Fruit fly (Drosophila melanogaster) whole organism, embryonic: ENCODE data around the gene Hip14.

Experiments used
- Antp ChIP-seq: fragments of 200-800 bp; sonication (Bioruptor generic); optimal IDR thresholded peaks from 3 replicates; lab custom pipeline; 2016; ENCODE audit warnings: missing biosample characterization, missing genetic modification characterization
- Asciz ChIP-seq: fragments of 200-800 bp; sonication (Bioruptor generic); optimal IDR thresholded peaks from 2 replicates; lab custom pipeline; 2017; ENCODE audit warnings: missing biosample characterization, mild to moderate bottlenecking, missing genetic modification characterization, missing genetic modification reagents
- Atf-2 ChIP-seq: fragments of 200-800 bp; sonication (Bioruptor generic); optimal IDR thresholded peaks from 2 replicates; lab custom pipeline; 2016; ENCODE audit warnings: missing biosample characterization, missing genetic modification characterization
- CG1024 ChIP-seq: fragments of 200-800 bp; sonication (Bioruptor generic); IDR thresholded peaks from 2 replicates; pipeline ENCODE4 v1.3.6; 2022; ENCODE audit warnings: missing biosample characterization, missing genetic modification characterization
- CG10959 ChIP-seq: fragments of 200-800 bp; sonication (Bioruptor generic); IDR thresholded peaks from 2 replicates; pipeline ENCODE4 v1.3.6; 2022; ENCODE audit warnings: missing biosample characterization, missing genetic modification characterization
- CG11456 ChIP-seq: fragments of 200-800 bp; sonication (Bioruptor generic); IDR thresholded peaks from 3 replicates; pipeline ENCODE4 v1.3.6; 2022; ENCODE audit warnings: missing biosample characterization, missing genetic modification characterization
- CG11504 ChIP-seq: fragments of 200-800 bp; sonication (Bioruptor generic); optimal IDR thresholded peaks from 3 replicates; lab custom pipeline; 2019; ENCODE audit warnings: missing biosample characterization, mild to moderate bottlenecking, missing genetic modification characterization, moderate library complexity
- CG12219 ChIP-seq: fragments of 200-800 bp; sonication (Bioruptor generic); optimal IDR thresholded peaks from 3 replicates; lab custom pipeline; 2018; ENCODE audit warnings: missing biosample characterization, mild to moderate bottlenecking, missing genetic modification characterization
- CG1233 ChIP-seq: fragments of 200-800 bp; sonication (Bioruptor generic); optimal IDR thresholded peaks from 4 replicates; lab custom pipeline; 2018; ENCODE audit warnings: missing biosample characterization, mild to moderate bottlenecking, missing genetic modification characterization
- CG13624 ChIP-seq: fragments of 200-800 bp; sonication (Bioruptor generic); optimal IDR thresholded peaks from 2 replicates; lab custom pipeline; 2016; ENCODE audit warnings: missing biosample characterization, missing genetic modification characterization
- CG17328 ChIP-seq: fragments of 200-800 bp; sonication (Bioruptor generic); IDR thresholded peaks from 2 replicates; pipeline ENCODE4 v1.3.6; 2022; ENCODE audit warnings: missing biosample characterization, missing genetic modification characterization
- CG17361 ChIP-seq: fragments of 200-800 bp; sonication (Bioruptor generic); IDR thresholded peaks from 3 replicates; pipeline ENCODE4 v1.3.6; 2022; ENCODE audit warnings: missing biosample characterization, missing genetic modification characterization
- CG17385 ChIP-seq: fragments of 200-800 bp; sonication (Bioruptor generic); optimal IDR thresholded peaks from 3 replicates; lab custom pipeline; 2018; ENCODE audit warnings: missing biosample characterization, mild to moderate bottlenecking, missing genetic modification characterization
- CG31388 ChIP-seq: fragments of 200-800 bp; sonication (Bioruptor generic); optimal IDR thresholded peaks from 2 replicates; lab custom pipeline; 2016; ENCODE audit warnings: missing biosample characterization, missing genetic modification characterization
- CG3838 ChIP-seq: fragments of 200-800 bp; sonication (Bioruptor generic); optimal IDR thresholded peaks from 3 replicates; lab custom pipeline; 2016; ENCODE audit warnings: missing biosample characterization, missing genetic modification characterization
- CG42726 ChIP-seq: fragments of 200-800 bp; sonication (Bioruptor generic); IDR thresholded peaks from 2 replicates; pipeline ENCODE4 v1.3.6; 2022; ENCODE audit warnings: missing biosample characterization, missing genetic modification characterization; ENCODE audit not compliant: partially characterized antibody
- CG6254 ChIP-seq: fragments of 200-800 bp; sonication (Bioruptor generic); optimal IDR thresholded peaks from 3 replicates; lab custom pipeline; 2017; ENCODE audit warnings: mild to moderate bottlenecking, missing biosample characterization, missing genetic modification reagents, missing genetic modification characterization
- CG7745 ChIP-seq: fragments of 200-800 bp; sonication (Bioruptor generic); optimal IDR thresholded peaks from 2 replicates; lab custom pipeline; 2018; ENCODE audit warnings: missing biosample characterization, mild to moderate bottlenecking, missing genetic modification characterization, moderate library complexity
- CG8924 ChIP-seq: fragments of 200-800 bp; optimal IDR thresholded peaks from 3 replicates; lab custom pipeline; 2019; ENCODE audit warnings: missing biosample characterization, mild to moderate bottlenecking, missing genetic modification characterization, moderate library complexity
- D19A ChIP-seq: fragments of 200-800 bp; optimal IDR thresholded peaks from 3 replicates; lab custom pipeline; 2019; ENCODE audit warnings: missing biosample characterization, mild to moderate bottlenecking, missing genetic modification characterization, moderate library complexity
- Deaf1 ChIP-seq: fragments of 200-800 bp; optimal IDR thresholded peaks from 3 replicates; lab custom pipeline; 2019; ENCODE audit warnings: missing biosample characterization, mild to moderate bottlenecking, missing genetic modification characterization, moderate library complexity
- Dek ChIP-seq: fragments of 200-800 bp; sonication (Bioruptor generic); optimal IDR thresholded peaks from 3 replicates; lab custom pipeline; 2019; ENCODE audit warnings: missing biosample characterization, mild to moderate bottlenecking, missing genetic modification characterization, moderate library complexity
- Dip2 ChIP-seq: fragments of 200-800 bp; sonication (Bioruptor generic); IDR thresholded peaks from 2 replicates; pipeline ENCODE4 v1.3.6; 2022; ENCODE audit warnings: missing biosample characterization, missing genetic modification characterization
- Dref ChIP-seq: fragments of 200-800 bp; sonication (Bioruptor generic); IDR thresholded peaks from 2 replicates; pipeline ENCODE4 v1.3.6; 2022; ENCODE audit warnings: missing biosample characterization, missing genetic modification characterization
- Ets65A ChIP-seq: fragments of 200-800 bp; sonication (Bioruptor generic); peaks from one replicate; lab custom pipeline; 2016; ENCODE audit warnings: missing biosample characterization, missing genetic modification characterization
- Fer2 ChIP-seq: fragments of 200-800 bp; sonication (Bioruptor generic); optimal IDR thresholded peaks from 2 replicates; lab custom pipeline; 2018; ENCODE audit warnings: missing biosample characterization, mild to moderate bottlenecking, missing genetic modification characterization, moderate library complexity
- Fer3 ChIP-seq: fragments of 200-800 bp; sonication (Bioruptor generic); optimal IDR thresholded peaks from 2 replicates; lab custom pipeline; 2018; ENCODE audit warnings: missing biosample characterization, mild to moderate bottlenecking, missing genetic modification characterization, moderate library complexity
- HmgZ ChIP-seq: fragments of 200-800 bp; sonication (Bioruptor generic); optimal IDR thresholded peaks from 2 replicates; lab custom pipeline; 2018; ENCODE audit warnings: missing biosample characterization, mild to moderate bottlenecking, missing genetic modification characterization
- Hr3 ChIP-seq: fragments of 200-800 bp; sonication (Bioruptor generic); optimal IDR thresholded peaks from 3 replicates; lab custom pipeline; 2016; ENCODE audit warnings: missing biosample characterization, missing genetic modification characterization
- Lim3 ChIP-seq: fragments of 200-800 bp; sonication (Bioruptor generic); IDR thresholded peaks from 2 replicates; pipeline ENCODE4 v1.3.6; 2022; ENCODE audit warnings: missing biosample characterization, missing genetic modification characterization
- MBD-R2 ChIP-seq: fragments of 200-800 bp; sonication (Bioruptor generic); IDR thresholded peaks from 2 replicates; pipeline ENCODE4 v1.3.6; 2022; ENCODE audit warnings: missing biosample characterization, missing genetic modification characterization
- Med ChIP-seq: fragments of 200-800 bp; sonication (Bioruptor generic); peaks from one replicate; lab custom pipeline; 2016; ENCODE audit warnings: missing biosample characterization, missing genetic modification characterization, mild to moderate bottlenecking, inconsistent platforms, moderate library complexity
- Mrtf ChIP-seq: fragments of 200-800 bp; sonication (Bioruptor generic); IDR thresholded peaks from 3 replicates; pipeline ENCODE4 v1.3.6; 2022; ENCODE audit warnings: missing biosample characterization, missing genetic modification characterization
- NC2β ChIP-seq: fragments of 200-800 bp; sonication (Bioruptor generic); optimal IDR thresholded peaks from 2 replicates; lab custom pipeline; 2016; ENCODE audit warnings: missing biosample characterization, missing genetic modification characterization
- TFAM ChIP-seq: fragments of 200-800 bp; sonication (Bioruptor generic); optimal IDR thresholded peaks from 2 replicates; lab custom pipeline; 2017; ENCODE audit warnings: missing biosample characterization, missing genetic modification characterization, inconsistent platforms
- Usf ChIP-seq: fragments of 200-800 bp; sonication (Bioruptor generic); optimal IDR thresholded peaks from 2 replicates; lab custom pipeline; 2017; ENCODE audit warnings: missing genotype, missing biosample characterization, missing genetic modification characterization
- ac ChIP-seq: fragments of 200-800 bp; sonication (Bioruptor generic); optimal IDR thresholded peaks from 3 replicates; lab custom pipeline; 2017; ENCODE audit warnings: missing biosample characterization, mild to moderate bottlenecking, missing genetic modification characterization
- bcd ChIP-seq: fragments of 200-800 bp; sonication (Bioruptor generic); optimal IDR thresholded peaks from 2 replicates; lab custom pipeline; 2017; ENCODE audit warnings: missing biosample characterization, mild to moderate bottlenecking, missing genetic modification characterization
- cad ChIP-seq: fragments of >200 bp; optimal IDR thresholded peaks from 2 replicates; lab custom pipeline; 2017; ENCODE audit warnings: missing biosample characterization, missing genetic modification characterization
- croc ChIP-seq: fragments of 200-800 bp; sonication (Bioruptor generic); conservative IDR thresholded peaks from 3 replicates; pipeline ENCODE4 v1.3.6; 2022; ENCODE audit warnings: missing biosample characterization, missing genetic modification characterization
- crol ChIP-seq: fragments of 200-800 bp; sonication (Bioruptor generic); IDR thresholded peaks from 2 replicates; pipeline ENCODE4 v1.3.6; 2022; ENCODE audit warnings: missing biosample characterization, missing genetic modification characterization
- dm ChIP-seq: fragments of 200-800 bp; sonication (Bioruptor generic); optimal IDR thresholded peaks from 3 replicates; lab custom pipeline; 2016; ENCODE audit warnings: missing biosample characterization, missing genetic modification characterization
- dmrt11E ChIP-seq: fragments of 200-800 bp; sonication (Bioruptor generic); optimal IDR thresholded peaks from 3 replicates; lab custom pipeline; 2018; ENCODE audit warnings: missing biosample characterization, mild to moderate bottlenecking, missing genetic modification characterization, moderate library complexity
- dmrt99B ChIP-seq: fragments of 200-800 bp; sonication (Bioruptor generic); optimal IDR thresholded peaks from 2 replicates; lab custom pipeline; 2018; ENCODE audit warnings: missing biosample characterization, mild to moderate bottlenecking, missing genetic modification characterization, moderate library complexity
- mam ChIP-seq: fragments of 200-800 bp; sonication (Bioruptor generic); optimal IDR thresholded peaks from 3 replicates; lab custom pipeline; 2016; ENCODE audit warnings: missing biosample characterization, missing genetic modification characterization
- mirr ChIP-seq: fragments of 200-800 bp; sonication (Bioruptor generic); optimal IDR thresholded peaks from 3 replicates; lab custom pipeline; 2018; ENCODE audit warnings: missing biosample characterization, mild to moderate bottlenecking, missing genetic modification characterization
- onecut ChIP-seq: fragments of 200-800 bp; sonication (Bioruptor generic); IDR thresholded peaks from 2 replicates; pipeline ENCODE4 v1.3.6; 2022; ENCODE audit warnings: missing biosample characterization, missing genetic modification characterization
- org-1 ChIP-seq: fragments of 200-800 bp; sonication (Bioruptor generic); optimal IDR thresholded peaks from 2 replicates; lab custom pipeline; 2017; ENCODE audit warnings: missing biosample characterization, missing genetic modification characterization
- ro ChIP-seq: fragments of 200-800 bp; sonication (Bioruptor generic); IDR thresholded peaks from 2 replicates; pipeline ENCODE4 v1.3.6; 2022; ENCODE audit warnings: missing biosample characterization, missing genetic modification characterization
- tio ChIP-seq: fragments of 200-800 bp; sonication (Bioruptor generic); optimal IDR thresholded peaks from 2 replicates; lab custom pipeline; 2017; ENCODE audit warnings: missing biosample characterization, missing genetic modification characterization, inconsistent platforms
- ttk ChIP-seq: fragments of 200-800 bp; sonication (Bioruptor generic); IDR thresholded peaks from 2 replicates; pipeline ENCODE4 v2.1.2; 2022; ENCODE audit warnings: missing biosample characterization, missing genetic modification characterization
- twi ChIP-seq: fragments of 200-800 bp; optimal IDR thresholded peaks from 2 replicates; lab custom pipeline; 2019; ENCODE audit warnings: missing biosample characterization, mild to moderate bottlenecking, missing genetic modification characterization, moderate library complexity

Gene Hip14

dm6 chr3L:15958612-15959315 lies 29.3 kb upstream of the Hip14 start, which contains the start of gene CG17032 (continued):
- no peak for TF ChIP-seq CG17385 (GFP tag; lab: Kevin White, UChicago)
- TF ChIP-seq CG42726, result no peak
- TF ChIP-seq Hr3, result no peak
- no peak for TF ChIP-seq Atf-2 (GFP tag; lab: Kevin White, UChicago)
- TF ChIP-seq Lim3 (GFP tag; lab: Robert Waterston, UW), result no peak
- TF ChIP-seq TFAM (GFP tag; lab: Kevin White, UChicago), result no peak
- TF ChIP-seq CG3838 (GFP tag; lab: Kevin White, UChicago), result no peak
- TF ChIP-seq HmgZ, result no peak
- TF ChIP-seq CG17328 (GFP tag; lab: Robert Waterston, UW), result no peak
- TF ChIP-seq Med, result peak; percentile 62
- no peak for TF ChIP-seq org-1 (GFP tag; lab: Kevin White, UChicago)
- TF ChIP-seq dmrt99B (tag; lab: Kevin White, UChicago), result no peak
- TF ChIP-seq mam (GFP tag; lab: Kevin White, UChicago), result no peak
- peak; percentile 57 for TF ChIP-seq Deaf1 (tag; lab: Kevin White, UChicago)
- no peak for TF ChIP-seq CG31388 (GFP tag; lab: Kevin White, UChicago)
- TF ChIP-seq Ets65A (GFP tag; lab: Kevin White, UChicago), result no peak
- no peak for TF ChIP-seq bcd (GFP tag; lab: Kevin White, UChicago)
- TF ChIP-seq CG10959 (GFP tag; lab: Robert Waterston, UW), result no peak
- TF ChIP-seq onecut (GFP tag; lab: Robert Waterston, UW), result no peak
- TF ChIP-seq dm (GFP tag; lab: Kevin White, UChicago), result no peak
- no peak for TF ChIP-seq Dref (GFP tag; lab: Robert Waterston, UW)
- no peak for TF ChIP-seq Dek (tag; lab: Kevin White, UChicago)
- TF ChIP-seq MBD-R2 (GFP tag; lab: Robert Waterston, UW), result no peak
- no peak for TF ChIP-seq tio (GFP tag; lab: Kevin White, UChicago)
- TF ChIP-seq ac (GFP tag; lab: Kevin White, UChicago), result no peak
- TF ChIP-seq Fer3 (tag; lab: Kevin White, UChicago), result no peak
- TF ChIP-seq Dip2 (GFP tag; lab: Robert Waterston, UW), result no peak
- TF ChIP-seq Mrtf (GFP tag; lab: Robert Waterston, UW), result no peak
- no peak for TF ChIP-seq CG8924 (tag; lab: Kevin White, UChicago)
- no peak for TF ChIP-seq Asciz
- no peak for TF ChIP-seq CG11504
- no peak for TF ChIP-seq dmrt11E (tag; lab: Kevin White, UChicago)
- TF ChIP-seq mirr (GFP tag; lab: Kevin White, UChicago), result peak; percentile 38
- TF ChIP-seq CG6254 (GFP tag; lab: Kevin White, UChicago), result no peak
- TF ChIP-seq CG12219 (GFP tag; lab: Kevin White, UChicago), result no peak
- no peak for TF ChIP-seq CG1024 (GFP tag; lab: Robert Waterston, UW)
- TF ChIP-seq crol (GFP tag; lab: Robert Waterston, UW), result no peak
- TF ChIP-seq CG11456 (GFP tag; lab: Robert Waterston, UW), result 0 out of 3 replicates have a peak, but pooled peaks have one; percentile 57
- no peak for TF ChIP-seq Usf (GFP tag; lab: Kevin White, UChicago)
- TF ChIP-seq CG17361, result no peak
- no peak for TF ChIP-seq cad (GFP tag; lab: Kevin White, UChicago)
- no peak for TF ChIP-seq CG13624 (GFP tag; lab: Kevin White, UChicago)
- peak; percentile 47 for TF ChIP-seq twi (tag; lab: Kevin White, UChicago)
- TF ChIP-seq croc (GFP tag; lab: Robert Waterston, UW), result no peak
- TF ChIP-seq NC2β (GFP tag; lab: Kevin White, UChicago), result no peak
- no peak for TF ChIP-seq Antp (GFP tag; lab: Kevin White, UChicago)
- TF ChIP-seq CG7745 (tag; lab: Kevin White, UChicago), result no peak
- no peak for TF ChIP-seq ro
- no peak for TF ChIP-seq Fer2
- TF ChIP-seq D19A (tag; lab: Kevin White, UChicago), result no peak
- no peak for TF ChIP-seq CG1233 (GFP tag; lab: Kevin White, UChicago)
- TF ChIP-seq ttk (GFP tag; lab: Robert Waterston, UW), result no peak
